Fruit fly (Drosophila melanogaster) whole organism, prepupa: ENCODE results near the gene Wdr24.

Experiments
- CG11902 ChIP-seq: fragments of 200-800 bp; sonication (Bioruptor generic); optimal IDR thresholded peaks from 3 replicates; lab custom pipeline; 2016; ENCODE audit warnings: missing biosample characterization, missing genetic modification characterization
- CG15336 ChIP-seq: fragments of 200-800 bp; sonication (Bioruptor generic); IDR thresholded peaks from 2 replicates; pipeline ENCODE4 v1.3.6; 2022; ENCODE audit warnings: missing biosample characterization, missing genetic modification characterization
- CG16779 ChIP-seq: fragments of 200-800 bp; sonication (Bioruptor generic); optimal IDR thresholded peaks from 3 replicates; lab custom pipeline; 2017; ENCODE audit warnings: missing biosample characterization, mild to moderate bottlenecking, missing genetic modification characterization
- CG34406 ChIP-seq: fragments of 200-800 bp; sonication (Bioruptor generic); optimal IDR thresholded peaks from 3 replicates; lab custom pipeline; 2016; ENCODE audit warnings: missing biosample characterization, missing genetic modification characterization
- CG3919 ChIP-seq: fragments of 200-800 bp; sonication (Bioruptor generic); optimal IDR thresholded peaks from 3 replicates; lab custom pipeline; 2016; ENCODE audit warnings: missing biosample characterization, missing genetic modification characterization
- CG4318 ChIP-seq: fragments of 200-800 bp; sonication (Bioruptor generic); optimal IDR thresholded peaks from 3 replicates; lab custom pipeline; 2017; ENCODE audit warnings: missing biosample characterization, mild to moderate bottlenecking, missing genetic modification characterization
- CG6163 ChIP-seq: fragments of 200-800 bp; sonication (Bioruptor generic); IDR thresholded peaks from 3 replicates; pipeline ENCODE4 v1.3.6; 2022; ENCODE audit warnings: missing biosample characterization, missing genetic modification characterization
- CG6276 ChIP-seq: fragments of 200-800 bp; sonication (Bioruptor generic); optimal IDR thresholded peaks from 2 replicates; lab custom pipeline; 2017; ENCODE audit warnings: missing biosample characterization, mild to moderate bottlenecking, missing genetic modification characterization
- CG6792 ChIP-seq: fragments of 200-800 bp; sonication (Bioruptor generic); optimal IDR thresholded peaks from 3 replicates; lab custom pipeline; 2016; ENCODE audit warnings: missing biosample characterization, missing genetic modification characterization
- CG6854 ChIP-seq: fragments of 200-800 bp; sonication (Bioruptor generic); optimal IDR thresholded peaks from 2 replicates; lab custom pipeline; 2017; ENCODE audit warnings: missing biosample characterization, mild to moderate bottlenecking, missing genetic modification characterization
- CG7368 ChIP-seq: fragments of 200-800 bp; sonication (Bioruptor generic); optimal IDR thresholded peaks from 3 replicates; lab custom pipeline; 2016; ENCODE audit warnings: missing biosample characterization, missing genetic modification characterization
- CG8632 ChIP-seq: fragments of 200-800 bp; sonication (Bioruptor generic); optimal IDR thresholded peaks from 3 replicates; lab custom pipeline; 2016; ENCODE audit warnings: missing biosample characterization, missing genetic modification characterization
- CG9139 ChIP-seq: fragments of 200-800 bp; sonication (Bioruptor generic); optimal IDR thresholded peaks from 3 replicates; lab custom pipeline; 2017; ENCODE audit warnings: missing biosample characterization, mild to moderate bottlenecking, missing genetic modification characterization
- Eip75B ChIP-seq: fragments of 200-800 bp; sonication (Bioruptor generic); optimal IDR thresholded peaks from 3 replicates; lab custom pipeline; 2016; ENCODE audit warnings: missing biosample characterization, missing genetic modification characterization
- Eip78C ChIP-seq: fragments of 200-800 bp; sonication (Bioruptor generic); peaks from one replicate; lab custom pipeline; 2016; ENCODE audit warnings: missing biosample characterization, missing genetic modification characterization
- Eip93F ChIP-seq: fragments of 200-800 bp; sonication (Bioruptor generic); optimal IDR thresholded peaks from 2 replicates; lab custom pipeline; 2016; ENCODE audit warnings: missing biosample characterization, mild to moderate bottlenecking, missing genetic modification characterization
- Ets21C ChIP-seq: fragments of 200-800 bp; sonication (Bioruptor generic); optimal IDR thresholded peaks from 3 replicates; lab custom pipeline; 2016; ENCODE audit warnings: missing biosample characterization, missing genetic modification characterization
- Gug ChIP-seq: fragments of 200-800 bp; sonication (Bioruptor generic); IDR thresholded peaks from 2 replicates; pipeline ENCODE4 v1.3.6; 2022; ENCODE audit warnings: missing biosample characterization, missing genetic modification characterization
- Hr38 ChIP-seq: sonication (Bioruptor generic); optimal IDR thresholded peaks from 2 replicates; lab custom pipeline; 2016; ENCODE audit warnings: missing biosample characterization, missing genetic modification characterization
- Hr39 ChIP-seq: fragments of 200-800 bp; sonication (Bioruptor generic); optimal IDR thresholded peaks from 2 replicates; lab custom pipeline; 2016; ENCODE audit warnings: missing biosample characterization, missing genetic modification characterization
- Met ChIP-seq: fragments of 200-800 bp; sonication (Bioruptor generic); optimal IDR thresholded peaks from 3 replicates; lab custom pipeline; 2016; ENCODE audit warnings: missing biosample characterization, missing genetic modification characterization
- OdsH ChIP-seq: fragments of 200-800 bp; sonication (Bioruptor generic); optimal IDR thresholded peaks from 3 replicates; lab custom pipeline; 2016; ENCODE audit warnings: missing biosample characterization, missing genetic modification characterization
- Sox102F ChIP-seq: fragments of 200-800 bp; sonication (Bioruptor generic); optimal IDR thresholded peaks from 2 replicates; lab custom pipeline; 2016; ENCODE audit warnings: missing biosample characterization, mild to moderate bottlenecking, missing genetic modification characterization
- achi ChIP-seq: fragments of 200-800 bp; sonication (Bioruptor generic); optimal IDR thresholded peaks from 3 replicates; lab custom pipeline; 2016; ENCODE audit warnings: missing biosample characterization, missing genetic modification characterization
- cyc ChIP-seq: fragments of 200-800 bp; sonication (Bioruptor generic); optimal IDR thresholded peaks from 3 replicates; lab custom pipeline; 2016; ENCODE audit warnings: missing biosample characterization, missing genetic modification characterization
- dac ChIP-seq: fragments of 200-800 bp; sonication (Bioruptor generic); optimal IDR thresholded peaks from 2 replicates; lab custom pipeline; 2017; ENCODE audit warnings: missing biosample characterization, mild to moderate bottlenecking, missing genetic modification characterization
- dsx ChIP-seq: fragments of 200-800 bp; optimal IDR thresholded peaks from 3 replicates; lab custom pipeline; 2019; ENCODE audit warnings: missing biosample characterization, mild to moderate bottlenecking, missing genetic modification characterization, moderate library complexity; ENCODE audit not compliant: poor library complexity, severe bottlenecking
- esn ChIP-seq: fragments of 200-800 bp; sonication (Bioruptor generic); optimal IDR thresholded peaks from 2 replicates; lab custom pipeline; 2016; ENCODE audit warnings: missing biosample characterization, mild to moderate bottlenecking, missing genetic modification characterization, moderate library complexity
- fkh ChIP-seq: fragments of 200-800 bp; sonication (Bioruptor generic); optimal IDR thresholded peaks from 3 replicates; lab custom pipeline; 2017; ENCODE audit warnings: missing biosample characterization, mild to moderate bottlenecking, missing genetic modification characterization, moderate library complexity
- lz ChIP-seq: fragments of 200-800 bp; sonication (Bioruptor generic); optimal IDR thresholded peaks from 3 replicates; lab custom pipeline; 2016; ENCODE audit warnings: missing biosample characterization, missing genetic modification characterization
- pdm3 ChIP-seq: fragments of 200-800 bp; sonication (Bioruptor generic); optimal IDR thresholded peaks from 3 replicates; lab custom pipeline; 2016; ENCODE audit warnings: missing biosample characterization, missing genetic modification characterization
- spab ChIP-seq: fragments of 200-800 bp; sonication (Bioruptor generic); optimal IDR thresholded peaks from 2 replicates; lab custom pipeline; 2017; ENCODE audit warnings: missing biosample characterization, mild to moderate bottlenecking, missing genetic modification characterization, missing genetic modification reagents
- svp ChIP-seq: fragments of 200-800 bp; sonication (Bioruptor generic); peaks from one replicate; lab custom pipeline; 2016; ENCODE audit warnings: missing biosample characterization, missing genetic modification characterization
- topi ChIP-seq: fragments of 200-800 bp; sonication (Bioruptor generic); optimal IDR thresholded peaks from 3 replicates; lab custom pipeline; 2016; ENCODE audit warnings: missing biosample characterization, missing genetic modification characterization
- vri ChIP-seq: fragments of 200-800 bp; sonication (Bioruptor generic); optimal IDR thresholded peaks from 3 replicates; lab custom pipeline; 2016; ENCODE audit warnings: missing biosample characterization, mild to moderate bottlenecking, missing genetic modification characterization

Gene Wdr24

DNA sequence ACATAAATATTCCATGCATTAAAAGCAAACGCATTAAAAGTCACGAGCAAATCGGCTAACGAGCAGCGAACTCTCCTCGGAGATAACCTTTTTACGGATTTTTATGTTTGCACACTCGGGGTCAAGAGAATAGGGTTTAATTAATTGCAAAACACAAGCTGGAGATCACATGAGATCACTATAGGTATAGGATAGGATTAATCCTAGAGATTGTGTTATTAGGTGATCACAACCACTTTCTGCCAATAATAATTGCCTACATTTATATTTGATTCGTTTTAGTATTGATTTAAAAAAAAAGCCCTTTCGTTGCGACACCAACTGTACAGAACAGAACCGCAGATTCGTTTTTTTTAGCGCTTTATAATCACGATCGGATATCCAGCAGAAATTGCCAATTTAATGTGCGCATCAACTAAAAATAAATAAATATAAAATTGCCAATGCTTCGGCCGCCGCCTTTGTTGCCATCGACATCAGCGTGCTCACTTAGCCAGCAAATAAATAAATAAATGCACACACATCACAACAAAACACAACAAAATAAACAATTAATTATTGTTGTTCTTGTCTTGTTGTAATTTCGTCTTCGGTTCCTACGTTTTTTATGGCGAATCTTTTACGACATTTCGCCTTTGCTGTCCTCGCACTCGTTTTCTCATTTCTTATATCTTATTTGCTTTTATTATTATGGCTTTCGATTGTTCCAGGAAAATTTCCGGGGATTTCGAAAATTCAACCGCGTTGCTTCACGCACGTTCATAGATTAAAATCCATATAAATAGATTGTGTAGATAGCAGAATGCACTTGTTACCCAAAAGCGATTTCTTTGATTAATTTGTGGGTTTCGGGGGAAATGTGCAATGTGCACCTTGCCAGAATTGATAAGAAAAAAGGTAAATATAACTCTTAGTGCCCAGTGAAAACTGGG is 31.1 kb upstream of the Wdr24 start:
- TF ChIP-seq OdsH, result no peak
- TF ChIP-seq Hr38 (GFP tag; lab: Kevin White, UChicago), result no peak
- TF ChIP-seq CG3919 (GFP tag; lab: Kevin White, UChicago), result peak; percentile 31
- TF ChIP-seq Eip78C (GFP tag; lab: Kevin White, UChicago), result peak; percentile 83
- no peak for TF ChIP-seq CG6276 (GFP tag; lab: Kevin White, UChicago)
- TF ChIP-seq CG16779 (tag; lab: Kevin White, UChicago), result no peak
- TF ChIP-seq Eip93F (GFP tag; lab: Kevin White, UChicago), result peak; percentile 70
- TF ChIP-seq CG7368 (GFP tag; lab: Kevin White, UChicago), result no peak
- no peak for TF ChIP-seq Gug (GFP tag; lab: Robert Waterston, UW)
- TF ChIP-seq CG15336 (GFP tag; lab: Robert Waterston, UW), result no peak
- TF ChIP-seq Sox102F (GFP tag; lab: Kevin White, UChicago), result no peak
- peak; percentile 8 for TF ChIP-seq Eip75B (GFP tag; lab: Kevin White, UChicago)
- peak; percentile 87 for TF ChIP-seq svp
- TF ChIP-seq cyc (GFP tag; lab: Kevin White, UChicago), result peak; percentile 25
- no peak for TF ChIP-seq vri (GFP tag; lab: Kevin White, UChicago)
- TF ChIP-seq Hr39 (GFP tag; lab: Kevin White, UChicago), result no peak
- peak; percentile 29 for TF ChIP-seq esn (GFP tag; lab: Kevin White, UChicago)
- peak; percentile 42 for TF ChIP-seq topi (GFP tag; lab: Kevin White, UChicago)
- no peak for TF ChIP-seq Ets21C (GFP tag; lab: Kevin White, UChicago)
- no peak for TF ChIP-seq achi
- TF ChIP-seq dac (GFP tag; lab: Kevin White, UChicago), result no peak
- no peak for TF ChIP-seq pdm3
- no peak for TF ChIP-seq CG34406 (GFP tag; lab: Kevin White, UChicago)
- peak; percentile 26 for TF ChIP-seq CG6854 (GFP tag; lab: Kevin White, UChicago)
- peak; percentile 5 for TF ChIP-seq spab (GFP tag; lab: Kevin White, UChicago)
- TF ChIP-seq Met (GFP tag; lab: Kevin White, UChicago), result peak; percentile 6
- TF ChIP-seq lz (GFP tag; lab: Kevin White, UChicago), result peak; percentile 10
- no peak for TF ChIP-seq CG4318 (GFP tag; lab: Kevin White, UChicago)
- TF ChIP-seq, all 60 proteins: peak for 12

DNA sequence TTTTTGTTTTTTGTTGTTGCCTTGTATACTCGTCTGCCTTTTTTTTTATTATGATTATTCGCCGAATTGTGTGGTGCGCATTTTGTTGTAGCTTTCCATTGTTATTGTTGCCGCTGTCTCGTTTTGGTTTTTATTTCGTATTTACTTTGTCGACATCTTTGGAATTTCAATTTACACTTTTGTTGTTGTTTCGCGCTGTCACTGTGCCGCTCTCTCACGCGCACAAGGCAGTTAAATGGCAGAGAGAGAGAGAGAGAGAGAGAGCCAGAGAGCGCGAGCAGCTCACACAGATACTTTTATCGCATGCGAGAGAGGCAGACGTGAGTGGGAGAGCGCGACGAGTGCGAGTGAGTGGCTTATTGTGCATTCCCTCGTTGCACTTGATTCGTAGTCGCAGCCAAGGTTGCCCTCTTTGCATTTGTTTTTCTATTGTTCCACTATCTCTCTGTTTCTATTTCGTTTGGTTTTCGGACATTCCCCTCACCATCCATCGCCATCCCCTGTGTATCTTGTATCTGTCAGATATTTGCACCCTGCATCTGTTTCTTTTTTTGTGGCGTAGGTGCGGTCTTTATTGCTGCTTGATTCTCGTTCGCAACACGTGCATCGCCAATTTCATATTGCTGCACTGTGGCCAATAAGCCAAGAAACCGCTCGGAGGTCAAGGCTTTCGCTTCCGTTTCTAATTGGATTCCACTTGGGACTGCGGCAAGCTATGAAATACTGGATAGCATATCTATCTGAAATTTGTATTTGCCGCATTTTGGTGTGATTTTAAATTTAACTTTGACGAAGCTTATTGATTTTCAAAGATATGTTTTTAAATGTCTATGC is 29.7 kb upstream of the Wdr24 start:
- TF ChIP-seq CG15336 (GFP tag; lab: Robert Waterston, UW), result peak; percentile 67; the same call in 1 of the 2 replicates
- peak; percentile 4 for TF ChIP-seq CG9139
- peak; percentile 37 for TF ChIP-seq CG16779 (tag; lab: Kevin White, UChicago)
- no peak for TF ChIP-seq CG4318 (GFP tag; lab: Kevin White, UChicago)
- peak; percentile 66 for TF ChIP-seq achi
- peak; percentile 92 for TF ChIP-seq fkh (GFP tag; lab: Kevin White, UChicago)
- TF ChIP-seq CG11902 (GFP tag; lab: Kevin White, UChicago), result no peak
- TF ChIP-seq CG6792 (GFP tag; lab: Kevin White, UChicago), result no peak
- TF ChIP-seq CG6854 (GFP tag; lab: Kevin White, UChicago), result peak; percentile 61
- TF ChIP-seq CG6163 (GFP tag; lab: Robert Waterston, UW), result peak; percentile 54
- TF ChIP-seq Eip78C (GFP tag; lab: Kevin White, UChicago), result peak; percentile 71
- peak; percentile 54 for TF ChIP-seq svp
- TF ChIP-seq vri (GFP tag; lab: Kevin White, UChicago), result peak; percentile 58
- no peak for TF ChIP-seq CG8632 (GFP tag; lab: Kevin White, UChicago)
- peak; percentile 61 for TF ChIP-seq dsx (GFP tag; lab: Kevin White, UChicago)
- TF ChIP-seq Eip93F (GFP tag; lab: Kevin White, UChicago), result peak; percentile 62
- TF ChIP-seq, all 60 proteins: peak for 12
